Fruit fly (Drosophila melanogaster) whole organism, embryonic: Measurements from ENCODE around the gene CG6693.

Source experiments
- Adf1 ChIP-seq: fragments of 200-800 bp; sonication (Bioruptor generic); IDR thresholded peaks from 2 replicates; pipeline ENCODE4 v1.3.6; 2022; ENCODE audit warnings: missing biosample characterization, missing genetic modification characterization
- Asciz ChIP-seq: fragments of 200-800 bp; sonication (Bioruptor generic); optimal IDR thresholded peaks from 2 replicates; lab custom pipeline; 2017; ENCODE audit warnings: missing biosample characterization, mild to moderate bottlenecking, missing genetic modification characterization, missing genetic modification reagents
- BtbVII ChIP-seq: fragments of 200-800 bp; sonication (Bioruptor generic); optimal IDR thresholded peaks from 3 replicates; lab custom pipeline; 2017; ENCODE audit warnings: missing biosample characterization, mild to moderate bottlenecking, missing genetic modification characterization
- CG10321 ChIP-seq: fragments of 200-800 bp; sonication (Bioruptor generic); IDR thresholded peaks from 2 replicates; pipeline ENCODE4 v1.3.6; 2022; ENCODE audit warnings: missing biosample characterization, missing genetic modification characterization
- CG10565 ChIP-seq: fragments of 200-800 bp; sonication (Bioruptor generic); optimal IDR thresholded peaks from 3 replicates; lab custom pipeline; 2016; ENCODE audit warnings: missing biosample characterization, mild to moderate bottlenecking, missing genetic modification characterization
- CG11695 ChIP-seq: fragments of 200-800 bp; sonication (Bioruptor generic); IDR thresholded peaks from 3 replicates; pipeline ENCODE4 v1.3.6; 2022; ENCODE audit warnings: missing biosample characterization, missing genetic modification characterization
- CG13624 ChIP-seq: fragments of 200-800 bp; sonication (Bioruptor generic); optimal IDR thresholded peaks from 2 replicates; lab custom pipeline; 2016; ENCODE audit warnings: missing biosample characterization, missing genetic modification characterization
- CG15514 ChIP-seq: fragments of 200-800 bp; sonication (Bioruptor generic); optimal IDR thresholded peaks from 3 replicates; lab custom pipeline; 2017; ENCODE audit warnings: missing biosample characterization, missing genetic modification characterization, mild to moderate bottlenecking, moderate library complexity, missing genetic modification reagents
- CG16779 ChIP-seq: fragments of 200-800 bp; sonication (Bioruptor generic); IDR thresholded peaks from 2 replicates; pipeline ENCODE4 v1.3.6; 2022; ENCODE audit warnings: missing biosample characterization, missing genetic modification characterization
- CG18262 ChIP-seq: fragments of 200-800 bp; optimal IDR thresholded peaks from 3 replicates; lab custom pipeline; 2019; ENCODE audit warnings: missing biosample characterization, mild to moderate bottlenecking, missing genetic modification characterization, moderate library complexity
- CG18599 ChIP-seq: fragments of 200-800 bp; sonication (Bioruptor generic); optimal IDR thresholded peaks from 3 replicates; lab custom pipeline; 2017; ENCODE audit warnings: missing biosample characterization, missing genetic modification characterization, mild to moderate bottlenecking, moderate library complexity, missing genetic modification reagents
- CG3163 ChIP-seq: fragments of 200-800 bp; sonication (Bioruptor generic); optimal IDR thresholded peaks from 3 replicates; lab custom pipeline; 2016; ENCODE audit warnings: missing biosample characterization, missing genetic modification characterization
- CG34376 ChIP-seq: fragments of 200-800 bp; sonication (Bioruptor generic); optimal IDR thresholded peaks from 2 replicates; lab custom pipeline; 2018; ENCODE audit warnings: missing biosample characterization, mild to moderate bottlenecking, missing genetic modification characterization
- CG4360 ChIP-seq: fragments of 200-800 bp; sonication (Bioruptor generic); IDR thresholded peaks from 2 replicates; pipeline ENCODE4 v1.3.6; 2022; ENCODE audit warnings: missing biosample characterization, missing genetic modification characterization
- CG6654 ChIP-seq: fragments of 200-800 bp; sonication (Bioruptor generic); optimal IDR thresholded peaks from 2 replicates; lab custom pipeline; 2017; ENCODE audit warnings: missing biosample characterization, mild to moderate bottlenecking, missing genetic modification characterization
- CG6791 ChIP-seq: fragments of 200-800 bp; sonication (Bioruptor generic); IDR thresholded peaks from 3 replicates; pipeline ENCODE4 v1.3.6; 2022; ENCODE audit warnings: missing biosample characterization, missing genetic modification characterization; ENCODE audit not compliant: partially characterized antibody
- CG8290 ChIP-seq, 3 experiments: fragments of 200-800 bp; sonication (Bioruptor generic); optimal IDR thresholded peaks; 2 replicates each; lab custom pipeline; 2016 to 2019; ENCODE audit warnings: missing biosample characterization in 3 of 3, missing genetic modification characterization in 3 of 3, mild to moderate bottlenecking in 2 of 3, moderate library complexity in 1 of 3
- CG9727 ChIP-seq: fragments of 200-800 bp; sonication (Bioruptor generic); optimal IDR thresholded peaks from 3 replicates; lab custom pipeline; 2017; ENCODE audit warnings: missing biosample characterization, mild to moderate bottlenecking, missing genetic modification characterization
- Drgx ChIP-seq: fragments of 200-800 bp; sonication (Bioruptor generic); IDR thresholded peaks from 2 replicates; pipeline ENCODE4 v1.3.6; 2022; ENCODE audit warnings: missing biosample characterization, missing genetic modification characterization
- Fer3 ChIP-seq: fragments of 200-800 bp; sonication (Bioruptor generic); optimal IDR thresholded peaks from 2 replicates; lab custom pipeline; 2018; ENCODE audit warnings: missing biosample characterization, mild to moderate bottlenecking, missing genetic modification characterization, moderate library complexity
- HLH4C ChIP-seq: fragments of 200-800 bp; sonication (Bioruptor generic); IDR thresholded peaks from 3 replicates; pipeline ENCODE4 v1.3.6; 2022; ENCODE audit warnings: missing biosample characterization, missing genetic modification characterization; ENCODE audit not compliant: partially characterized antibody
- MBD-R2 ChIP-seq: fragments of 200-800 bp; sonication (Bioruptor generic); IDR thresholded peaks from 2 replicates; pipeline ENCODE4 v1.3.6; 2022; ENCODE audit warnings: missing biosample characterization, missing genetic modification characterization
- MTF-1 ChIP-seq: fragments of 200-800 bp; sonication (Bioruptor generic); optimal IDR thresholded peaks from 2 replicates; lab custom pipeline; 2018; ENCODE audit warnings: missing biosample characterization, mild to moderate bottlenecking, missing genetic modification characterization, borderline replicate concordance
- Med ChIP-seq: fragments of 200-800 bp; sonication (Bioruptor generic); peaks from one replicate; lab custom pipeline; 2016; ENCODE audit warnings: missing biosample characterization, missing genetic modification characterization, mild to moderate bottlenecking, inconsistent platforms, moderate library complexity
- NFAT ChIP-seq: fragments of 200-800 bp; sonication (Bioruptor generic); IDR thresholded peaks from 2 replicates; pipeline ENCODE4 v1.3.6; 2022; ENCODE audit warnings: missing biosample characterization, missing genetic modification characterization
- Neu2 ChIP-seq: fragments of 200-800 bp; sonication (Bioruptor generic); optimal IDR thresholded peaks from 3 replicates; lab custom pipeline; 2016; ENCODE audit warnings: missing biosample characterization, missing genetic modification characterization, borderline replicate concordance
- Pdp1 ChIP-seq, 2 experiments: fragments of 200-800 bp; sonication (Bioruptor generic); optimal IDR thresholded peaks; 3 replicates each; lab custom pipeline; 2016; ENCODE audit warnings: missing biosample characterization in 2 of 2, missing genetic modification characterization in 2 of 2, mild to moderate bottlenecking in 1 of 2, moderate library complexity in 1 of 2
- TFAM ChIP-seq: fragments of 200-800 bp; sonication (Bioruptor generic); optimal IDR thresholded peaks from 2 replicates; lab custom pipeline; 2017; ENCODE audit warnings: missing biosample characterization, missing genetic modification characterization, inconsistent platforms
- Xbp1 ChIP-seq: fragments of 200-800 bp; sonication (Bioruptor generic); optimal IDR thresholded peaks from 3 replicates; lab custom pipeline; 2016; ENCODE audit warnings: missing biosample characterization, mild to moderate bottlenecking, missing genetic modification characterization
- Xrp1 ChIP-seq: fragments of 200-800 bp; sonication (Bioruptor generic); IDR thresholded peaks from 2 replicates; pipeline ENCODE4 v1.3.6; 2022; ENCODE audit warnings: missing biosample characterization, missing genetic modification characterization
- abd-A ChIP-seq: fragments of 200-800 bp; sonication (Bioruptor generic); optimal IDR thresholded peaks from 3 replicates; lab custom pipeline; 2019; ENCODE audit warnings: missing biosample characterization, mild to moderate bottlenecking, missing genetic modification characterization, moderate library complexity
- ato ChIP-seq: fragments of 200-800 bp; sonication (Bioruptor generic); IDR thresholded peaks from 2 replicates; pipeline ENCODE4 v1.3.6; 2022; ENCODE audit warnings: missing biosample characterization, missing genetic modification characterization; ENCODE audit not compliant: partially characterized antibody
- bbx ChIP-seq: fragments of 200-800 bp; sonication (Bioruptor generic); IDR thresholded peaks from 2 replicates; pipeline ENCODE4 v1.3.6; 2022; ENCODE audit warnings: missing biosample characterization, missing genetic modification characterization; ENCODE audit not compliant: partially characterized antibody
- cg ChIP-seq: fragments of 200-800 bp; sonication (Bioruptor generic); optimal IDR thresholded peaks from 3 replicates; lab custom pipeline; 2019; ENCODE audit warnings: missing biosample characterization, mild to moderate bottlenecking, missing genetic modification characterization, moderate library complexity
- chinmo ChIP-seq: fragments of 200-800 bp; sonication (Bioruptor generic); IDR thresholded peaks from 4 replicates; pipeline ENCODE4 v1.3.6; 2022; ENCODE audit warnings: missing biosample characterization, missing genetic modification characterization; ENCODE audit not compliant: partially characterized antibody
- chn ChIP-seq: fragments of 200-800 bp; sonication (Bioruptor generic); optimal IDR thresholded peaks from 2 replicates; lab custom pipeline; 2016; ENCODE audit warnings: missing biosample characterization, missing genetic modification characterization
- ci ChIP-seq: fragments of 200-800 bp; sonication (Bioruptor generic); IDR thresholded peaks from 3 replicates; pipeline ENCODE4 v1.3.6; 2022; ENCODE audit warnings: missing biosample characterization, missing genetic modification characterization
- dm ChIP-seq: fragments of 200-800 bp; sonication (Bioruptor generic); optimal IDR thresholded peaks from 3 replicates; lab custom pipeline; 2016; ENCODE audit warnings: missing biosample characterization, missing genetic modification characterization
- gce ChIP-seq: fragments of 200-800 bp; sonication (Bioruptor generic); IDR thresholded peaks from 3 replicates; pipeline ENCODE4 v1.3.6; 2022; ENCODE audit warnings: missing biosample characterization, missing genetic modification characterization
- gro ChIP-seq: fragments of 200-800 bp; sonication (Bioruptor generic); optimal IDR thresholded peaks from 2 replicates; lab custom pipeline; 2016; ENCODE audit warnings: missing biosample characterization, missing genetic modification characterization
- lab ChIP-seq: fragments of 200-800 bp; sonication (Bioruptor generic); optimal IDR thresholded peaks from 3 replicates; lab custom pipeline; 2017; ENCODE audit warnings: missing biosample characterization, missing genetic modification characterization, mild to moderate bottlenecking, moderate library complexity, missing genetic modification reagents
- otp ChIP-seq: fragments of 200-800 bp; sonication (Bioruptor generic); IDR thresholded peaks from 3 replicates; pipeline ENCODE4, ENCODE4 v1.3.6; 2022; ENCODE audit warnings: missing biosample characterization, missing genetic modification characterization
- pum ChIP-seq: fragments of 200-800 bp; sonication (Bioruptor generic); optimal IDR thresholded peaks from 2 replicates; lab custom pipeline; 2016; ENCODE audit warnings: missing biosample characterization, missing genetic modification characterization
- rib ChIP-seq: fragments of 200-800 bp; sonication (Bioruptor generic); IDR thresholded peaks from 2 replicates; pipeline ENCODE4 v1.3.6; 2022; ENCODE audit warnings: missing biosample characterization, missing genetic modification characterization
- sens ChIP-seq: fragments of 200-800 bp; sonication (Bioruptor generic); peaks from one replicate; lab custom pipeline; 2016; ENCODE audit warnings: missing biosample characterization, missing genetic modification characterization
- slbo ChIP-seq: fragments of 200-800 bp; sonication (Bioruptor generic); IDR thresholded peaks from 2 replicates; pipeline ENCODE4 v1.3.6; 2022; ENCODE audit warnings: missing biosample characterization, missing genetic modification characterization
- sug ChIP-seq: fragments of 200-800 bp; optimal IDR thresholded peaks from 2 replicates; lab custom pipeline; 2019; ENCODE audit warnings: missing biosample characterization, mild to moderate bottlenecking, missing genetic modification characterization, moderate library complexity
- ttk ChIP-seq: fragments of 200-800 bp; sonication (Bioruptor generic); IDR thresholded peaks from 2 replicates; pipeline ENCODE4 v2.1.2; 2022; ENCODE audit warnings: missing biosample characterization, missing genetic modification characterization
- unc-4 ChIP-seq: fragments of 200-800 bp; sonication (Bioruptor generic); IDR thresholded peaks from 2 replicates; pipeline ENCODE4 v1.3.6; 2022; ENCODE audit warnings: missing biosample characterization, missing genetic modification characterization; ENCODE audit not compliant: partially characterized antibody

The CG6693 gene

DNA sequence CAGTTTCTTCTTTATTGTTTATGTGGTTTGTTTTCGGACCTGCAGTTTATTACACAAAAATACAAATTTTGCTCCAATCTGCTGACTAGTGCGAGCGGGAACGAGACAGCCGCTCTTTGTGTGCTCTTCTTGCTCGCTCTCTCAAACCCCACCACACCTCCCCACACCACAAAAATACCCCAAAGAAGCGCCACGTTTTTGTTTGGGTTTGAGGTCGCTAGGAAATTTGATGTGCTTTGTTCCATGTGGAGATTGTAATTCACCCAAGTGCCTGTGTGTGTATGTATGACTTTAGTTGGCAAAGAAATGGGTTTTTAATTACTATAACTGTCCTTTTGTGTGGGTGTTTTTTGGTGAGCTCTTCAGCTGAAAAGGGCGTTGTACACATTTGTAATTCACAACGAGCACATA, 23.4 kb downstream of the CG6693 start (continued):
- peak; percentile 41; the same call in 1 of the 2 replicates for TF ChIP-seq bbx (GFP tag; lab: Robert Waterston, UW)
- TF ChIP-seq ttk (GFP tag; lab: Robert Waterston, UW), result peak; percentile 52
- TF ChIP-seq CG18262 (tag; lab: Kevin White, UChicago), result peak; percentile 92
- TF ChIP-seq unc-4, result no peak
- no peak for TF ChIP-seq CG9727 (GFP tag; lab: Kevin White, UChicago)
- TF ChIP-seq Med (GFP tag; lab: Kevin White, UChicago), result peak; percentile 92
- TF ChIP-seq ci (GFP tag; lab: Robert Waterston, UW), result peak; percentile 60; the same call in 2 of the 3 replicates
- TF ChIP-seq cg (GFP tag; lab: Kevin White, UChicago), result peak; percentile 25
- TF ChIP-seq HLH4C (GFP tag; lab: Robert Waterston, UW), result 0 out of 3 replicates have a peak, but pooled peaks have one; percentile 12
- TF ChIP-seq MTF-1 (GFP tag; lab: Kevin White, UChicago), result peak; percentile 4
- no peak for TF ChIP-seq CG6791
- no peak; the same call in 1 of the 2 replicates for TF ChIP-seq Adf1 (GFP tag; lab: Robert Waterston, UW)
- no peak for TF ChIP-seq gce (GFP tag; lab: Robert Waterston, UW)
- peak; percentile 45 for TF ChIP-seq lab
- TF ChIP-seq pum (GFP tag; lab: Kevin White, UChicago), result no peak
- TF ChIP-seq CG3163 (GFP tag; lab: Kevin White, UChicago), result peak; percentile 43
- TF ChIP-seq dm (GFP tag; lab: Kevin White, UChicago), result peak; percentile 67
- no peak for TF ChIP-seq CG4360 (GFP tag; lab: Robert Waterston, UW)
- no peak for TF ChIP-seq CG6654 (GFP tag; lab: Kevin White, UChicago)
- TF ChIP-seq abd-A (tag; lab: Kevin White, UChicago), result peak; percentile 78
- TF ChIP-seq CG34376 (GFP tag; lab: Kevin White, UChicago), result peak; percentile 36
- TF ChIP-seq CG18599 (GFP tag; lab: Kevin White, UChicago), result peak; percentile 21
- peak; percentile 60; the same call in 1 of the 2 replicates for TF ChIP-seq NFAT
- peak; percentile 87; the same call in 1 of the 4 replicates for TF ChIP-seq chinmo (GFP tag; lab: Robert Waterston, UW)
- peak; percentile 56 for TF ChIP-seq sens (GFP tag; lab: Kevin White, UChicago)
- peak; percentile 15 for TF ChIP-seq Asciz (GFP tag; lab: Kevin White, UChicago)
- no peak; the same call in 2 of the 3 replicates for TF ChIP-seq CG11695 (GFP tag; lab: Robert Waterston, UW)
- TF ChIP-seq Fer3 (tag; lab: Kevin White, UChicago), result peak; percentile 12
- 0 out of 3 replicates have a peak, but pooled peaks have one; percentile 8 for TF ChIP-seq otp (GFP tag; lab: Robert Waterston, UW)
- peak; percentile 84 for TF ChIP-seq CG10321 (GFP tag; lab: Robert Waterston, UW)
- no peak for TF ChIP-seq chn (GFP tag; lab: Kevin White, UChicago)
- 0 out of 2 replicates have a peak, but pooled peaks have one; percentile 14 for TF ChIP-seq CG16779 (GFP tag; lab: Robert Waterston, UW)
- no peak for TF ChIP-seq CG10565
- TF ChIP-seq Neu2 (GFP tag; lab: Kevin White, UChicago), result no peak
- TF ChIP-seq CG13624 (GFP tag; lab: Kevin White, UChicago), result peak; percentile 12
- peak in 1 of 2 experiments; percentile 92 for TF ChIP-seq Pdp1 (GFP tag; optimal IDR thresholded peaks at IDR 0.05; lab: Kevin White, UChicago)
- TF ChIP-seq MBD-R2 (GFP tag; lab: Robert Waterston, UW), result peak; percentile 21; the same call in 1 of the 2 replicates
- TF ChIP-seq gro (GFP tag; lab: Kevin White, UChicago), result peak; percentile 18
- peak; percentile 19 for TF ChIP-seq BtbVII (GFP tag; lab: Kevin White, UChicago)
- TF ChIP-seq ato (GFP tag; lab: Robert Waterston, UW), result no peak
- peak; percentile 52 for TF ChIP-seq sug (tag; lab: Kevin White, UChicago)
- peak; percentile 23 for TF ChIP-seq Xbp1 (GFP tag; lab: Kevin White, UChicago)
- peak; percentile 46; the same call in 1 of the 2 replicates for TF ChIP-seq Xrp1 (GFP tag; lab: Robert Waterston, UW)
- peak; percentile 47; the same call in 1 of the 2 replicates for TF ChIP-seq Drgx (GFP tag; lab: Robert Waterston, UW)
- TF ChIP-seq rib (GFP tag; lab: Robert Waterston, UW), result peak; percentile 52; the same call in 1 of the 2 replicates
- peak; percentile 11 for TF ChIP-seq CG15514
- TF ChIP-seq CG8290 (GFP tag; optimal IDR thresholded peaks at IDR 0.05; lab: Kevin White, UChicago), result no peak
- peak in 1 of 2 experiments; percentile 72 for TF ChIP-seq CG8290 (tag; optimal IDR thresholded peaks at IDR 0.05; lab: Kevin White, UChicago)
- TF ChIP-seq TFAM, result no peak
- peak; percentile 39 for TF ChIP-seq slbo (GFP tag; lab: Robert Waterston, UW)
